Worm (Caenorhabditis elegans) whole organism, L2 larva: ENCODE measurements around the gene F22B3.5.
A peak's percentile ranks its signal among the peaks of the same experiment; 100 is the strongest.
"Not testable (repeated sequence)": the region's sequence is repeated elsewhere in the genome, so short reads cannot be mapped to it uniquely, and the experiment has no call there.

Source experiments
- C34F6.9 ChIP-seq: fragments of 150-350 bp; optimal IDR thresholded peaks from 2 replicates; lab custom pipeline; 2014; ENCODE audit warnings: missing biosample characterization, missing genetic modification characterization
- Y55F3AM.14 ChIP-seq: fragments of 200-800 bp; sonication (Bioruptor generic); optimal IDR thresholded peaks from 2 replicates; lab custom pipeline; 2018; ENCODE audit warnings: mild to moderate bottlenecking, missing genetic modification characterization, missing compliant biosample characterization
- ama-1 ChIP-seq: fragments of 150-350 bp; optimal IDR thresholded peaks from 2 replicates; lab custom pipeline; 2018; ENCODE audit warnings: inconsistent platforms
- blmp-1 ChIP-seq: sonication (generic microtip); optimal IDR thresholded peaks from 2 replicates; lab custom pipeline; 2017; ENCODE audit warnings: missing genetic modification characterization, mild to moderate bottlenecking, missing compliant biosample characterization, antibody characterized with exemption, moderate library complexity; ENCODE audit not compliant: insufficient read depth
- ceh-16 ChIP-seq: fragments of 150-350 bp; optimal IDR thresholded peaks from 2 replicates; lab custom pipeline; 2014; ENCODE audit warnings: missing biosample characterization, missing genetic modification characterization
- ceh-82 ChIP-seq: fragments of 150-350 bp; optimal IDR thresholded peaks from 2 replicates; lab custom pipeline; 2014; ENCODE audit warnings: missing biosample characterization, missing genetic modification characterization
- crh-2 ChIP-seq: sonication (generic microtip); optimal IDR thresholded peaks from 2 replicates; lab custom pipeline; 2017; ENCODE audit warnings: missing biosample characterization, missing genetic modification characterization
- egl-27 ChIP-seq: sonication (generic microtip); optimal IDR thresholded peaks from 3 replicates; lab custom pipeline; 2017; ENCODE audit warnings: missing biosample characterization, missing genetic modification reagents, missing genetic modification characterization
- elt-1 ChIP-seq: fragments of 150-350 bp; optimal IDR thresholded peaks from 2 replicates; lab custom pipeline; 2014; ENCODE audit warnings: missing biosample characterization, missing genetic modification characterization
- fos-1 ChIP-seq: fragments of 150-350 bp; optimal IDR thresholded peaks from 2 replicates; lab custom pipeline; 2014; ENCODE audit warnings: missing biosample characterization, missing genetic modification characterization
- gmeb-1 ChIP-seq: fragments of 150-350 bp; optimal IDR thresholded peaks from 2 replicates; lab custom pipeline; 2014; ENCODE audit warnings: missing biosample characterization, missing genetic modification characterization
- lin-11 ChIP-seq: fragments of 150-350 bp; sonication (generic microtip); optimal IDR thresholded peaks from 2 replicates; lab custom pipeline; 2014; ENCODE audit warnings: missing biosample characterization, missing genetic modification characterization, inconsistent platforms, mixed read lengths
- lin-13 ChIP-seq: fragments of 150-350 bp; optimal IDR thresholded peaks from 2 replicates; lab custom pipeline; 2014; ENCODE audit warnings: missing biosample characterization, missing genetic modification reagents, missing genetic modification characterization
- nhr-11 ChIP-seq: fragments of 150-350 bp; optimal IDR thresholded peaks from 2 replicates; lab custom pipeline; 2014; ENCODE audit warnings: missing biosample characterization, missing genetic modification characterization
- nhr-129 ChIP-seq: fragments of 150-350 bp; optimal IDR thresholded peaks from 2 replicates; lab custom pipeline; 2014; ENCODE audit warnings: missing biosample characterization, missing genetic modification characterization
- nhr-237 ChIP-seq: fragments of 150-350 bp; optimal IDR thresholded peaks from 2 replicates; lab custom pipeline; 2014; ENCODE audit warnings: missing biosample characterization, missing genetic modification characterization
- nhr-25 ChIP-seq: fragments of 150-350 bp; sonication (generic microtip); optimal IDR thresholded peaks from 3 replicates; lab custom pipeline; 2014; ENCODE audit warnings: missing biosample characterization, missing genetic modification characterization
- nhr-6 ChIP-seq: fragments of 150-350 bp; optimal IDR thresholded peaks from 2 replicates; lab custom pipeline; 2014; ENCODE audit warnings: missing biosample characterization, missing genetic modification characterization
- peb-1 ChIP-seq: fragments of 150-350 bp; optimal IDR thresholded peaks from 2 replicates; lab custom pipeline; 2014; ENCODE audit warnings: missing biosample characterization, missing genetic modification characterization
- sem-4 ChIP-seq: fragments of 150-350 bp; optimal IDR thresholded peaks from 2 replicates; lab custom pipeline; 2014; ENCODE audit warnings: missing biosample characterization, missing genetic modification reagents, missing genetic modification characterization
- sma-3 ChIP-seq: sonication (generic microtip); optimal IDR thresholded peaks from 2 replicates; lab custom pipeline; 2016; ENCODE audit warnings: missing genetic modification reagents, missing genetic modification characterization, missing compliant biosample characterization
- sma-9 ChIP-seq, 2 experiments: fragments of 150-350 bp in 1 of 2; sonication (generic microtip) in 1 of 2; optimal IDR thresholded peaks; 2 replicates each; lab custom pipeline; 2014 to 2016; ENCODE audit warnings: missing genetic modification characterization in 2 of 2, mild to moderate bottlenecking in 1 of 2, missing biosample characterization in 1 of 2, missing compliant biosample characterization in 1 of 2, missing genetic modification reagents in 1 of 2, moderate library complexity in 1 of 2
- snpc-4 ChIP-seq: fragments of 150-350 bp; optimal IDR thresholded peaks from 2 replicates; lab custom pipeline; 2014; ENCODE audit warnings: missing biosample characterization, missing genetic modification characterization
- unc-62 ChIP-seq: fragments of 150-350 bp; optimal IDR thresholded peaks from 2 replicates; lab custom pipeline; 2014; ENCODE audit warnings: missing biosample characterization, missing genetic modification reagents, missing genetic modification characterization
- zag-1 ChIP-seq: fragments of 150-350 bp; optimal IDR thresholded peaks from 2 replicates; lab custom pipeline; 2014; ENCODE audit warnings: missing biosample characterization, missing genetic modification characterization
- ztf-1 ChIP-seq: fragments of 200-800 bp; sonication (Bioruptor generic); conservative IDR thresholded peaks from 2 replicates; pipeline ENCODE4 v1.3.6; 2022; ENCODE audit warnings: missing genetic modification characterization, missing compliant biosample characterization
- ztf-11 ChIP-seq: sonication (generic microtip); optimal IDR thresholded peaks from 2 replicates; lab custom pipeline; 2017; ENCODE audit warnings: missing biosample characterization, missing genetic modification characterization
- ztf-4 ChIP-seq: fragments of 150-350 bp; optimal IDR thresholded peaks from 2 replicates; lab custom pipeline; 2014; ENCODE audit warnings: missing biosample characterization, missing genetic modification characterization

The F22B3.5 gene

ce11 chrIV:11410084-11410483 is 6.5 kb downstream of the F22B3.5 start, which contains the start of gene gfat-2:
gfat-2 (plus strand) TSS chrIV:11410228.
- no peak for TF ChIP-seq Y55F3AM.14 (GFP tag; lab: Kevin White, UChicago)
- no peak for TF ChIP-seq crh-2
- TF ChIP-seq gmeb-1 (tag; lab: Kevin White, UChicago): no peak

ce11 chrIV:11406744-11407690 is 9.6 kb downstream of the F22B3.5 start, which contains the start of the genes his-63 and his-64:
his-63 (minus strand) TSS chrIV:11406861.
his-64 (plus strand) TSS chrIV:11407116.
- TF ChIP-seq ceh-16 (tag; lab: Kevin White, UChicago): peak; percentile 14
- TF ChIP-seq, all 48 proteins: peak for 1; not testable (repeated sequence) for 47

- TF ChIP-seq ztf-4 (no peak), ceh-16 (tag; lab: Kevin White, UChicago) (no peak), zag-1 (no peak), sma-3 (GFP tag; lab: Kevin White, UChicago) (no peak), nhr-237 (tag; lab: Kevin White, UChicago) (no peak), sma-9 (GFP tag; optimal IDR thresholded peaks at IDR 0.05; lab: Kevin White, UChicago) (no peak), sma-9 (tag; optimal IDR thresholded peaks at IDR 0.05; lab: Kevin White, UChicago) (no peak), nhr-25 (tag; lab: Kevin White, UChicago) (no peak), blmp-1 (tag; lab: Kevin White, UChicago) (no peak), nhr-11 (tag; lab: Kevin White, UChicago) (no peak), unc-62 (GFP tag; lab: Kevin White, UChicago) (no peak), crh-2 (no peak), C34F6.9 (tag; lab: Kevin White, UChicago) (no peak), nhr-6 (tag; lab: Kevin White, UChicago) (no peak), fos-1 (no peak), lin-11 (tag; lab: Kevin White, UChicago) (no peak), sem-4 (no peak), egl-27 (tag; lab: Kevin White, UChicago) (no peak), ama-1 (lab: Kevin White, UChicago) (no peak)
Measured at ce11 chrIV:11403288-11403991, 13.2 kb downstream of the F22B3.5 start, which contains the start of the genes memi-3 and cyp-31A2. memi-3 (minus strand) TSS chrIV:11403338. cyp-31A2 (plus strand) TSS chrIV:11403961.

- TF ChIP-seq ceh-82: no peak
- TF ChIP-seq sem-4: no peak
Measured at ce11 chrIV:11401482-11401881, 15.1 kb downstream of the F22B3.5 start.

ce11 chrIV:11398267-11398825 is 18.3 kb downstream of the F22B3.5 start, which contains the start of gene dsl-6:
dsl-6 (minus strand) TSS chrIV:11398317.
- TF ChIP-seq fos-1; Y55F3AM.14 (GFP tag; lab: Kevin White, UChicago); lin-13 (GFP tag; lab: Kevin White, UChicago): not testable (repeated sequence)

ce11 chrIV:11394243-11394642 is 22.4 kb downstream of the F22B3.5 start, which contains the start of gene tag-89:
tag-89 (plus strand) TSS chrIV:11394543.
- no peak for TF ChIP-seq nhr-25 (tag; lab: Kevin White, UChicago)
- no peak for TF ChIP-seq peb-1 (tag; lab: Kevin White, UChicago)
- no peak for TF ChIP-seq snpc-4 (tag; lab: Kevin White, UChicago)
- TF ChIP-seq ztf-11 (tag; lab: Kevin White, UChicago): no peak
- no peak for TF ChIP-seq nhr-129 (tag; lab: Kevin White, UChicago)
- no peak for TF ChIP-seq elt-1
- TF ChIP-seq ztf-1 (GFP tag; lab: Robert Waterston, UW): no peak
- TF ChIP-seq zag-1: no peak
